Worm (Caenorhabditis elegans) whole organism, mixed stage, embryonic: ENCODE data around the gene F53C3.11.
A peak's percentile ranks its signal among the peaks of the same experiment; 100 is the strongest.

Source experiments
- M03D4.4 ChIP-seq: sonication (generic microtip); optimal IDR thresholded peaks from 2 replicates; lab custom pipeline; 2017; ENCODE audit warnings: mild to moderate bottlenecking, missing genetic modification characterization, missing compliant biosample characterization
- bed-3 ChIP-seq: fragments of 200-800 bp; sonication (Bioruptor generic); optimal IDR thresholded peaks from 3 replicates; lab custom pipeline; 2018; ENCODE audit warnings: mild to moderate bottlenecking, missing genetic modification characterization, moderate library complexity, missing compliant biosample characterization
- ceh-43 ChIP-seq: fragments of 200-800 bp; sonication (Bioruptor generic); optimal IDR thresholded peaks from 2 replicates; lab custom pipeline; 2018; ENCODE audit warnings: mild to moderate bottlenecking, missing genetic modification characterization, moderate library complexity, missing compliant biosample characterization
- ceh-83 ChIP-seq: fragments of 200-800 bp; sonication (Bioruptor generic); optimal IDR thresholded peaks from 2 replicates; lab custom pipeline; 2018; ENCODE audit warnings: mild to moderate bottlenecking, missing genetic modification characterization, missing compliant biosample characterization
- ces-1 ChIP-seq: fragments of 150-350 bp; optimal IDR thresholded peaks from 2 replicates; lab custom pipeline; 2014; ENCODE audit warnings: missing biosample characterization, missing genetic modification reagents, missing genetic modification characterization
- cnd-1 ChIP-seq: fragments of 200-800 bp; sonication (Bioruptor generic); optimal IDR thresholded peaks from 2 replicates; lab custom pipeline; 2018; ENCODE audit warnings: mild to moderate bottlenecking, missing genetic modification characterization, missing compliant biosample characterization
- drap-1 ChIP-seq: fragments of 200-800 bp; sonication (Bioruptor generic); optimal IDR thresholded peaks from 3 replicates; lab custom pipeline; 2018; ENCODE audit warnings: mild to moderate bottlenecking, missing genetic modification characterization, missing compliant biosample characterization
- elt-3 ChIP-seq: fragments of 150-350 bp; optimal IDR thresholded peaks from 2 replicates; lab custom pipeline; 2014; ENCODE audit warnings: missing biosample characterization, missing genetic modification characterization
- flh-1 ChIP-seq: fragments of 200-800 bp; sonication (Bioruptor generic); optimal IDR thresholded peaks from 2 replicates; lab custom pipeline; 2018; ENCODE audit warnings: mild to moderate bottlenecking, missing genetic modification characterization, moderate library complexity, missing compliant biosample characterization
- ham-2 ChIP-seq: fragments of 200-800 bp; sonication (Bioruptor generic); optimal IDR thresholded peaks from 2 replicates; lab custom pipeline; 2018; ENCODE audit warnings: mild to moderate bottlenecking, missing genetic modification characterization, missing compliant biosample characterization
- hlh-1 ChIP-seq: fragments of 150-350 bp; optimal IDR thresholded peaks from 2 replicates; lab custom pipeline; 2014; ENCODE audit warnings: missing biosample characterization, missing genetic modification reagents, missing genetic modification characterization
- lin-13 ChIP-seq: fragments of 150-350 bp; optimal IDR thresholded peaks from 2 replicates; lab custom pipeline; 2014; ENCODE audit warnings: missing biosample characterization, missing genetic modification characterization
- lin-32 ChIP-seq: fragments of 200-800 bp; sonication (Bioruptor generic); optimal IDR thresholded peaks from 2 replicates; lab custom pipeline; 2018; ENCODE audit warnings: mild to moderate bottlenecking, missing genetic modification characterization, missing compliant biosample characterization
- lsy-2 ChIP-seq: fragments of 150-350 bp; optimal IDR thresholded peaks from 2 replicates; lab custom pipeline; 2014; ENCODE audit warnings: missing biosample characterization, missing genetic modification characterization
- mab-5 ChIP-seq: fragments of 150-350 bp; optimal IDR thresholded peaks from 2 replicates; lab custom pipeline; 2014; ENCODE audit warnings: missing biosample characterization, missing genetic modification characterization
- mep-1 ChIP-seq: fragments of 150-350 bp; optimal IDR thresholded peaks from 2 replicates; lab custom pipeline; 2017; ENCODE audit warnings: missing biosample characterization, missing genetic modification reagents, missing genetic modification characterization, inconsistent platforms
- mls-2 ChIP-seq: sonication (generic microtip); optimal IDR thresholded peaks from 2 replicates; lab custom pipeline; 2016; ENCODE audit warnings: mild to moderate bottlenecking, missing genetic modification characterization, moderate library complexity, missing compliant biosample characterization
- nhr-12 ChIP-seq: fragments of 150-350 bp; optimal IDR thresholded peaks from 2 replicates; lab custom pipeline; 2014; ENCODE audit warnings: missing biosample characterization, missing genetic modification characterization
- nhr-2 ChIP-seq: fragments of 150-350 bp; optimal IDR thresholded peaks from 2 replicates; lab custom pipeline; 2014; ENCODE audit warnings: missing biosample characterization, missing genetic modification characterization
- nhr-237 ChIP-seq: fragments of 150-350 bp; optimal IDR thresholded peaks from 2 replicates; lab custom pipeline; 2014; ENCODE audit warnings: missing biosample characterization, missing genetic modification characterization
- nhr-76 ChIP-seq: sonication (generic microtip); optimal IDR thresholded peaks from 2 replicates; lab custom pipeline; 2017; ENCODE audit warnings: missing biosample characterization, missing genetic modification characterization
- pha-4 ChIP-seq: fragments of 150-350 bp; optimal IDR thresholded peaks from 2 replicates; lab custom pipeline; 2018; ENCODE audit warnings: missing biosample characterization, missing genetic modification reagents, missing genetic modification characterization
- sem-2 ChIP-seq: fragments of 200-800 bp; sonication (Bioruptor generic); optimal IDR thresholded peaks from 2 replicates; lab custom pipeline; 2018; ENCODE audit warnings: mild to moderate bottlenecking, missing genetic modification characterization, missing compliant biosample characterization
- snpc-4 ChIP-seq: fragments of 150-350 bp; optimal IDR thresholded peaks from 2 replicates; lab custom pipeline; 2014; ENCODE audit warnings: missing biosample characterization, missing genetic modification characterization
- sptf-1 ChIP-seq: sonication (generic microtip); optimal IDR thresholded peaks from 2 replicates; lab custom pipeline; 2017; ENCODE audit warnings: mild to moderate bottlenecking, missing genetic modification characterization, moderate library complexity, missing compliant biosample characterization
- tbx-8 ChIP-seq: fragments of 200-800 bp; sonication (Bioruptor generic); optimal IDR thresholded peaks from 2 replicates; lab custom pipeline; 2018; ENCODE audit warnings: mild to moderate bottlenecking, missing genetic modification characterization, moderate library complexity, missing compliant biosample characterization
- unc-120 ChIP-seq: sonication (generic microtip); optimal IDR thresholded peaks from 2 replicates; lab custom pipeline; 2017; ENCODE audit warnings: missing genetic modification characterization, missing compliant biosample characterization; ENCODE audit not compliant: poor library complexity, severe bottlenecking
- unc-62 ChIP-seq: fragments of 150-350 bp; optimal IDR thresholded peaks from 2 replicates; lab custom pipeline; 2014; ENCODE audit warnings: missing biosample characterization, missing genetic modification reagents, missing genetic modification characterization
- zip-8 ChIP-seq: fragments of 150-350 bp; optimal IDR thresholded peaks from 2 replicates; lab custom pipeline; 2014; ENCODE audit warnings: missing biosample characterization, missing genetic modification characterization
- ztf-11 ChIP-seq: fragments of 150-350 bp; optimal IDR thresholded peaks from 2 replicates; lab custom pipeline; 2014; ENCODE audit warnings: missing biosample characterization, missing genetic modification characterization

Gene F53C3.11

DNA sequence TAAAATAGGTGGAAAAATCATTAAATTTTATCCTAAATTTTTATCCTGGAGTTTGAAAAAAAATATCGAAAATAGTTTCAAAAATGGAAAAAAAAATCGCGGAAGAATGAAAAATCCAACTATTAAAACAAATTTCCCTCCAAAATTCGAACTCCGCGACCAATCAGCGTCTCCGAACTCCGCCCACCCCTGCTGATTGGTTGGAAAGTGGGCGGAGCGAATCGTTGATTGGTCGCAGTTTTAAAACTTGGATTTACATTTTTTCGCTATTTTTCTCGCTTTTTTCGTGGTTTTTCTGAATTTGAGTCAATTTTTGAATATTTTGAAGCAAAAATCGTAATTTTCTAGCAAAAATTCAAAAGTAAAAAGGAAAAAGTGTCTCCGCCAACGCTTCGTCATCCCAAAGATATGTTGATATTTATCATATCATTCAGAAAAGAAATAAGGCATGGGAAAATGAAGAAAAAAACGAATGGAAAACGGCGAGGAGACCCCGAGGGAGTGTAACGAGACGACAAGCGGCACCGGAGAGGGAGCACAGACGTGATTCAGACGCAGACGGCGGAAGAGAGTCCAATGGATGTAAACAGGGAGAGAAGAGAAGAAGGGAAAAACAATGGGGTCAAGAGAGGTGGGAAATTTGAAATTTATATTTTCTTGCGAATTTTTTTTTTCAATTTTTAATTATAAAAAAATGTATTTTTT is 24.1 kb upstream of the F53C3.11 start:
- no peak for TF ChIP-seq lin-32 (GFP tag; lab: Kevin White, UChicago)
- peak; percentile 38 for TF ChIP-seq lin-13 (tag; lab: Kevin White, UChicago)
- peak; percentile 2 for TF ChIP-seq mep-1 (tag; lab: Kevin White, UChicago)
- no peak for TF ChIP-seq tbx-8
- no peak for TF ChIP-seq nhr-76 (tag; lab: Kevin White, UChicago)
- TF ChIP-seq snpc-4 (tag; lab: Kevin White, UChicago): no peak
- TF ChIP-seq elt-3 (tag; lab: Kevin White, UChicago): no peak
- TF ChIP-seq ces-1 (GFP tag; lab: Kevin White, UChicago): no peak
- TF ChIP-seq hlh-1 (tag; lab: Kevin White, UChicago): peak; percentile 58
- TF ChIP-seq cnd-1 (tag; lab: Kevin White, UChicago): no peak
- no peak for TF ChIP-seq ham-2
- peak; percentile 70 for TF ChIP-seq pha-4 (tag; lab: Kevin White, UChicago)
- TF ChIP-seq mab-5: no peak
- no peak for TF ChIP-seq nhr-2 (tag; lab: Kevin White, UChicago)
- TF ChIP-seq unc-62 (GFP tag; lab: Kevin White, UChicago): peak; percentile 36
- TF ChIP-seq sem-2 (GFP tag; lab: Kevin White, UChicago): no peak
- no peak for TF ChIP-seq nhr-237
- no peak for TF ChIP-seq drap-1 (GFP tag; lab: Kevin White, UChicago)
- TF ChIP-seq M03D4.4: no peak
- TF ChIP-seq mls-2 (tag; lab: Kevin White, UChicago): no peak
- TF ChIP-seq, all 35 proteins: peak for 5

DNA sequence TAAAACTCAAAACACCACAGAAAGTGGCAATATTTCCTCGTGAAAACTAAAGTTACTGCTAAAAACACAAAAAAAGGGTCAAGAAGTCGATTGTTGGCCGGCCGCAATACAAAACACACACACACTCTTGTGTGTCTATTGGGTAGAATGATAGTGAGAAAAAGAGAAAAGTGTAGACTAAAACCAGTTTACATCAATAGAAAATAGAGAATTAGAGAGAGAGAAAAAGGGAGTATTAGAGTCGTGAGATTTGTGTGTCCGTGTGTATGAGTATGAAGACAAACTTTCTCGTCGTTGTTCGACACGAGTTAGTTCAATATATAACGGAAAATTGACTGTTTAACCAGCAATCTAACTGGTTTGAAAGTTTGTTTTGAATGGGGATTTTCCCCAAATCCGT is 22.9 kb upstream of the F53C3.11 start:
- TF ChIP-seq elt-3 (tag; lab: Kevin White, UChicago) (no peak), nhr-237 (no peak), cnd-1 (tag; lab: Kevin White, UChicago) (no peak), zip-8 (no peak), mab-5 (no peak), flh-1 (GFP tag; lab: Kevin White, UChicago) (no peak), nhr-2 (tag; lab: Kevin White, UChicago) (no peak), pha-4 (tag; lab: Kevin White, UChicago) (no peak), snpc-4 (tag; lab: Kevin White, UChicago) (no peak), nhr-12 (tag; lab: Kevin White, UChicago) (no peak), sptf-1 (tag; lab: Kevin White, UChicago) (no peak), drap-1 (GFP tag; lab: Kevin White, UChicago) (no peak), ceh-43 (GFP tag; lab: Kevin White, UChicago) (no peak)

DNA sequence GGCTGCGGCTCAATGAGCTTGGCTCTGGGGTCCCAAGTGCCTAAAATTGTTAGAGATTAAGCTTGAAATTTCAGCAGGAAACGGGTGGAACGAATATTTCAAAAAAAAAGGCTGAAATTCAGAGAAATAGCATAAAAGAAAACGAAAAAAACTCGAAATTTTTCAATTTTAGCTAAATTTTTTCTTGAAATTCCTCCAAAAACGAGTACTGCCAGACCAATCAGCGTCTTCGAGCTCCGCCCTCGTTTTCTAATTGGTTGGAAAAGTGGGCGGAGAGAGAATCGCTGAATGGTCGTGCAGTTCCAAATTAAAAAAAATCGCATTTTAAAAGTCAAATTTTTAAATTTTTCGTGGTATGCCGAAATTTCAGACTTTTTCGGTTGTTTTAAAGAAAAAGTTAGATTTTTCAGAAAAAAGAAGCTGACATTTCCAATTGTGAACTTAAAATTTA is 21.5 kb upstream of the F53C3.11 start, which contains the start of gene plpp-1.1:
Gene plpp-1.1, minus strand, starts transcription at position 51 of the 451 bp plus-strand sequence.
- no peak for TF ChIP-seq ceh-83 (GFP tag; lab: Kevin White, UChicago)
- no peak for TF ChIP-seq mep-1 (tag; lab: Kevin White, UChicago)
- TF ChIP-seq nhr-12 (tag; lab: Kevin White, UChicago): no peak
- TF ChIP-seq unc-120 (tag; lab: Kevin White, UChicago): no peak
- TF ChIP-seq ces-1 (GFP tag; lab: Kevin White, UChicago): no peak
- TF ChIP-seq nhr-2 (tag; lab: Kevin White, UChicago): no peak
- TF ChIP-seq ztf-11 (tag; lab: Kevin White, UChicago): no peak
- no peak for TF ChIP-seq nhr-76 (tag; lab: Kevin White, UChicago)
- no peak for TF ChIP-seq nhr-237
- no peak for TF ChIP-seq mab-5
- no peak for TF ChIP-seq lsy-2
- TF ChIP-seq tbx-8: no peak
- TF ChIP-seq elt-3 (tag; lab: Kevin White, UChicago): no peak
- TF ChIP-seq bed-3 (GFP tag; lab: Kevin White, UChicago): no peak
- no peak for TF ChIP-seq unc-62 (GFP tag; lab: Kevin White, UChicago)
- TF ChIP-seq sptf-1 (tag; lab: Kevin White, UChicago): no peak
- TF ChIP-seq ceh-43 (GFP tag; lab: Kevin White, UChicago): no peak
- TF ChIP-seq pha-4 (tag; lab: Kevin White, UChicago): no peak
- no peak for TF ChIP-seq mls-2 (tag; lab: Kevin White, UChicago)
- no peak for TF ChIP-seq lin-32 (GFP tag; lab: Kevin White, UChicago)

DNA sequence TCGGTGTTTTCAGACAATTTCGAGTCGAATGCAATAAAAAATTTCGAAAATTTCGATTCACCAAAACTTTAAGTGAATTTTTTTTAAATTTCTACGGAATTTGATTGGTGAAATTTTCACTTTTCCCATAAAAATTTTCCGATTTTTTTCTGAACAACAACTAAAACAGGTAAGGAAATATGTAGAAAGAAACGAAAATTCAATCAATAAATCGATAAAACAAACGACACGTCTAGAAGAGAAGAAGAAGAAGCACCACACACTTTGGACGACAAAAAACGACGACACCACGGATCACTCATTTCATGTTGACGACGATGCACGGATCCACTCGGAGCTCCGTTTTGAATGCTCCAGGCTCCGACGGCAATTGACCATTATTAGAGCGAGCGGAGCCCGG is 16.2 kb upstream of the F53C3.11 start:
- TF ChIP-seq elt-3 (tag; lab: Kevin White, UChicago) (no peak), M03D4.4 (no peak), unc-62 (GFP tag; lab: Kevin White, UChicago) (no peak), ham-2 (no peak), mls-2 (tag; lab: Kevin White, UChicago) (no peak), mep-1 (tag; lab: Kevin White, UChicago) (no peak)
